Fruit fly (Drosophila melanogaster) S2 (cell line): ENCODE measurements around the gene CG43954.

ENCODE experiments used
- CG8478 ChIP-seq: fragments of >200 bp; optimal IDR thresholded peaks from 2 replicates; lab custom pipeline; 2018
- CTCF ChIP-seq, 2 experiments: fragments of >200 bp; optimal IDR thresholded peaks; 2 replicates each; lab custom pipeline; 2018

- TF ChIP-seq CG8478 (no peak), CTCF (optimal IDR thresholded peaks at IDR 0.05; lab: Kevin White, UChicago) (no peak)
These were observed 41.3 kb downstream of the CG43954 start for dm6 chr3L:16670195-16670594.
